Worm (Caenorhabditis elegans): Measurements from ENCODE around the gene svop-1.

svop-1 gene

DNA sequence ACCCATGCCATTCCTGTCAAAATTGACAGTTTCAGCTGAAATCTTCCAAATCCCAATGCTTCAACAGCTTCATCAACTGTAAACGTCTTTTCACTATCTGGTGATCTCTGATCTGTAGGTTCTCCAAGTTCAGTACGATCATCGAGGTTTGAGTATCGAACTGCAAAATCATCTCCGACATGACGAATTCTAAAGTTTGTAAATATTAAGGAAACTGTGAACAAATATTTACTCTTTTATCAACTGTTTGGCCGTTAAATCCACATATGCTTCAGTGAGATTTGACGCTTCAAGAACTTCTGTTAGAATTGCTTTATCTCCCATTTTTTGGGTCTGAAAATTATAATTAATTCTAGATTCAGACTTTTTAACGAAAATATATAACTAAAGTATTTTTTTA is at the start of gene svop-1:
Gene svop-1, minus strand, starts transcription at position 339 of the 400 bp plus-strand sequence.
- TF ChIP-seq R02D3.7 (tag; optimal IDR thresholded peaks at IDR 0.05) (no peak), lin-39 (tag; optimal IDR thresholded peaks at IDR 0.05) (no peak), dmd-4 (tag; optimal IDR thresholded peaks at IDR 0.05) (no peak), lsy-2 (tag; optimal IDR thresholded peaks at IDR 0.05) (no peak), nhr-21 (tag; optimal IDR thresholded peaks at IDR 0.05) (no peak), ceh-82 (tag; optimal IDR thresholded peaks at IDR 0.05) (no peak), ZK546.5 (tag; optimal IDR thresholded peaks at IDR 0.05) (no peak), ztf-11 (tag; optimal IDR thresholded peaks at IDR 0.05) (no peak), peb-1 (tag; optimal IDR thresholded peaks at IDR 0.05) (no peak), unc-55 (GFP tag; optimal IDR thresholded peaks at IDR 0.05) (no peak), C34F6.9 (tag; optimal IDR thresholded peaks at IDR 0.05) (no peak), nhr-77 (tag; optimal IDR thresholded peaks at IDR 0.05) (no peak)

- no peak for TF ChIP-seq ztf-1 (GFP tag; conservative IDR thresholded peaks at IDR 0.05)
- TF ChIP-seq ZK546.5 (tag; optimal IDR thresholded peaks at IDR 0.05), result no peak
These were observed 49.1 kb upstream of the svop-1 start for ce11 chrIII:8934378-8934777.

ce11 chrIII:8933696-8934095 is 48.4 kb upstream of the svop-1 start:
- TF ChIP-seq C34F6.9 (tag; optimal IDR thresholded peaks at IDR 0.05), result peak; percentile 32
- TF ChIP-seq nhr-23 (tag; optimal IDR thresholded peaks at IDR 0.05), result no peak
- no peak for TF ChIP-seq fos-1 (tag; optimal IDR thresholded peaks at IDR 0.05)
- TF ChIP-seq gmeb-1 (tag; optimal IDR thresholded peaks at IDR 0.05), result no peak
- no peak for TF ChIP-seq dmd-4 (tag; optimal IDR thresholded peaks at IDR 0.05)
- no peak for TF ChIP-seq ztf-1 (GFP tag; conservative IDR thresholded peaks at IDR 0.05)
- TF ChIP-seq lsy-2 (tag; optimal IDR thresholded peaks at IDR 0.05), result peak in 1 of 2 experiments; percentile 14

DNA sequence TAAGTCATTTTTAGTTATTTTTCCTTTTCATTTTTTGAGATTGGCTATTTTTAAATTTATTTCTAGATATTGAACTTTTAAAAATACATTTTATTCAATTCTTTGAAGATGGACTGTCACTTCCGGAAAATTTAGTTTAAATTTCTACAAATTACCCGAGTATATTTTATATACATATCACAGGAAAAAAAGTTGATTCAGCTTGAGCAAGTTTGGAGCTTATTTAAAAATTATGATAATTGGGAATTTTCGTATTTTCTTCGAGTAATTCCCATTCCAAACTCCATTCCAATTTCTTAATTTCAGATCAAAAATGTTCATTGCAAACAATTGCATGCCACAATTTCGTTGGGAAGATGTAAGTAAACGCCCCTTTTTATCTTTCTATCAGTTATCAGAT is 44.4 kb upstream of the svop-1 start, which contains the start of gene arrd-15:
Gene arrd-15, plus strand, starts transcription at position 301 of the 400 bp plus-strand sequence.
- TF ChIP-seq egl-27 (tag; optimal IDR thresholded peaks at IDR 0.05) (no peak), skn-1 (tag; optimal IDR thresholded peaks at IDR 0.05) (no peak), F13H6.1 (tag; optimal IDR thresholded peaks at IDR 0.05) (no peak), ceh-82 (tag; optimal IDR thresholded peaks at IDR 0.05) (no peak), sem-4 (tag; optimal IDR thresholded peaks at IDR 0.05) (no peak), aly-2 (tag; optimal IDR thresholded peaks at IDR 0.05) (no peak), unc-62 (GFP tag; optimal IDR thresholded peaks at IDR 0.05) (no peak), lsy-2 (tag; optimal IDR thresholded peaks at IDR 0.05) (no peak)

- TF ChIP-seq sma-3 (GFP tag; optimal IDR thresholded peaks at IDR 0.05) (peak; percentile 28), Y55F3AM.14 (GFP tag; optimal IDR thresholded peaks at IDR 0.05) (no peak), mdl-1 (tag; optimal IDR thresholded peaks at IDR 0.05) (no peak), C34F6.9 (tag; optimal IDR thresholded peaks at IDR 0.05) (peak; percentile 6), gmeb-1 (tag; optimal IDR thresholded peaks at IDR 0.05) (peak; percentile 1), fos-1 (tag; optimal IDR thresholded peaks at IDR 0.05) (peak; percentile 19), blmp-1 (tag; optimal IDR thresholded peaks at IDR 0.05; ENCODE audit: insufficient read depth) (peak; percentile 88), lin-13 (GFP tag; optimal IDR thresholded peaks at IDR 0.05) (no peak), sem-4 (tag; optimal IDR thresholded peaks at IDR 0.05) (peak; percentile 12), crh-2 (tag; optimal IDR thresholded peaks at IDR 0.05) (peak; percentile 31)
These were observed 41.2 kb upstream of the svop-1 start for ce11 chrIII:8926512-8926911.

- peak; percentile 16 for TF ChIP-seq fos-1 (tag; optimal IDR thresholded peaks at IDR 0.05)
- TF ChIP-seq sma-9 (GFP tag; optimal IDR thresholded peaks at IDR 0.05), result peak; percentile 58
- TF ChIP-seq sma-9 (tag; optimal IDR thresholded peaks at IDR 0.05), result no peak
- TF ChIP-seq sem-4 (tag; optimal IDR thresholded peaks at IDR 0.05), result no peak
These were observed 40.3 kb upstream of the svop-1 start for ce11 chrIII:8925539-8925938.

DNA sequence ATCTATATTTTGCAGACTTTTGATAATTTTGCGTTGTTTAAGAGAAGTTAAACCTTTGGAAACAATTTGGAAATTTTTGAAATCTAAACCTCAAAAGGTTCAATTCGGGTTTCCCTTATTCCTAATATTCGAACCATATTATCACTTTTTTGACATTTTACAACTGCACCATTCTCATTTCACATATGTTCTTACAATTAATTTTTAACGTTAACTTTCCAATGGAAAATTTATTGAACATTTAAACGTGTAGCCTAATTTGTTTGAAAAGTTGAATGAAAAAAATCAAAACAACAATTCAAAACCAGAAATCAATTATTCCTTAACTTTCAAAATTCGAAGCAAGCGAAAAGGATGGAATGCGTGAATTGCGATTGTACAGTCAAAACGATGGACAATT is 38.6 kb upstream of the svop-1 start, which contains the start of gene ZK637.12:
Gene ZK637.12, plus strand, starts transcription at position 301 of the 400 bp plus-strand sequence.
- TF ChIP-seq nhr-23 (tag; optimal IDR thresholded peaks at IDR 0.05) (no peak), ama-1 (optimal IDR thresholded peaks at IDR 0.05) (no peak), C34F6.9 (tag; optimal IDR thresholded peaks at IDR 0.05) (no peak), nhr-237 (tag; optimal IDR thresholded peaks at IDR 0.05) (no peak), alr-1 (tag; optimal IDR thresholded peaks at IDR 0.05) (no peak), elt-3 (tag; optimal IDR thresholded peaks at IDR 0.05) (no peak), mdl-1 (tag; optimal IDR thresholded peaks at IDR 0.05) (no peak)
